Worm (Caenorhabditis elegans) whole organism, L1 larva: ENCODE results near the gene C54F6.17.

Experiments used
- ama-1 ChIP-seq: fragments of 150-350 bp; optimal IDR thresholded peaks from 2 replicates; lab custom pipeline; 2014
- fkh-10 ChIP-seq: sonication (generic microtip); optimal IDR thresholded peaks from 2 replicates; lab custom pipeline; 2017; ENCODE audit warnings: missing biosample characterization, missing genetic modification reagents, missing genetic modification characterization
- fkh-4 ChIP-seq: sonication (generic microtip); optimal IDR thresholded peaks from 2 replicates; lab custom pipeline; 2016; ENCODE audit warnings: missing compliant biosample characterization, missing genetic modification characterization, borderline replicate concordance
- jun-1 ChIP-seq: fragments of 150-350 bp; optimal IDR thresholded peaks from 2 replicates; lab custom pipeline; 2014; ENCODE audit warnings: missing biosample characterization, missing genetic modification reagents, missing genetic modification characterization
- nhr-237 ChIP-seq: fragments of 150-350 bp; optimal IDR thresholded peaks from 2 replicates; lab custom pipeline; 2014; ENCODE audit warnings: missing biosample characterization, missing genetic modification characterization
- nhr-28 ChIP-seq: fragments of 150-350 bp; optimal IDR thresholded peaks from 2 replicates; lab custom pipeline; 2014; ENCODE audit warnings: missing biosample characterization, missing genetic modification characterization
- pag-3 ChIP-seq: sonication (generic microtip); optimal IDR thresholded peaks from 2 replicates; lab custom pipeline; 2017; ENCODE audit warnings: missing genetic modification characterization, mild to moderate bottlenecking, missing compliant biosample characterization, antibody characterized with exemption, borderline replicate concordance; ENCODE audit not compliant: insufficient read depth
- snpc-4 ChIP-seq: fragments of 150-350 bp; optimal IDR thresholded peaks from 2 replicates; lab custom pipeline; 2014; ENCODE audit warnings: missing biosample characterization, missing genetic modification characterization
- vab-15 ChIP-seq: sonication (generic microtip); optimal IDR thresholded peaks from 2 replicates; lab custom pipeline; 2017; ENCODE audit warnings: missing genotype, mild to moderate bottlenecking, missing genetic modification characterization, missing compliant biosample characterization

- TF ChIP-seq nhr-28 (no peak), fkh-4 (tag; lab: Kevin White, UChicago) (no peak), nhr-237 (tag; lab: Kevin White, UChicago) (no peak), ama-1 (lab: Kevin White, UChicago) (no peak), pag-3 (tag; lab: Kevin White, UChicago) (no peak), jun-1 (no peak), snpc-4 (tag; lab: Kevin White, UChicago) (no peak), fkh-10 (no peak), vab-15 (no peak)
Observed at ce11 chrV:7545187-7545586, 17.9 kb downstream of the C54F6.17 start, which contains the start of the genes C54F6.19 and nhx-3.
